Fruit fly (Drosophila melanogaster) whole organism, embryonic: ENCODE measurements around the gene CG10222.

Experiments used
- Abd-B ChIP-seq: fragments of 200-800 bp; sonication (Bioruptor generic); optimal IDR thresholded peaks from 2 replicates; lab custom pipeline; 2018; ENCODE audit warnings: missing biosample characterization, mild to moderate bottlenecking, missing genetic modification characterization, moderate library complexity
- Aef1 ChIP-seq: fragments of 200-800 bp; sonication (Bioruptor generic); IDR thresholded peaks from 3 replicates; pipeline ENCODE4 v1.3.6; 2022; ENCODE audit warnings: missing biosample characterization, missing genetic modification characterization
- CG17829 ChIP-seq: fragments of 200-800 bp; optimal IDR thresholded peaks from 2 replicates; lab custom pipeline; 2019; ENCODE audit warnings: missing biosample characterization, mild to moderate bottlenecking, missing genetic modification characterization, moderate library complexity
- CG17912 ChIP-seq: fragments of 200-800 bp; sonication (Bioruptor generic); optimal IDR thresholded peaks from 2 replicates; lab custom pipeline; 2018; ENCODE audit warnings: missing biosample characterization, mild to moderate bottlenecking, missing genetic modification characterization
- CG2875 ChIP-seq: fragments of 200-800 bp; sonication (Bioruptor generic); optimal IDR thresholded peaks from 2 replicates; lab custom pipeline; 2017; ENCODE audit warnings: missing biosample characterization, mild to moderate bottlenecking, missing genetic modification characterization, missing genetic modification reagents
- CG2889 ChIP-seq: fragments of 200-800 bp; sonication (Bioruptor generic); IDR thresholded peaks from 3 replicates; pipeline ENCODE4 v1.3.6; 2022; ENCODE audit warnings: missing biosample characterization, missing genetic modification characterization
- exex ChIP-seq: fragments of 200-800 bp; sonication (Bioruptor generic); optimal IDR thresholded peaks from 4 replicates; lab custom pipeline; 2018; ENCODE audit warnings: missing biosample characterization, mild to moderate bottlenecking, missing genetic modification characterization, moderate library complexity
- pfk ChIP-seq: fragments of 200-800 bp; sonication (Bioruptor generic); optimal IDR thresholded peaks from 2 replicates; lab custom pipeline; 2018; ENCODE audit warnings: missing biosample characterization, mild to moderate bottlenecking, missing genetic modification characterization, moderate library complexity
- pnt ChIP-seq: fragments of 200-800 bp; sonication (Bioruptor generic); optimal IDR thresholded peaks from 3 replicates; lab custom pipeline; 2016; ENCODE audit warnings: missing biosample characterization, missing genetic modification characterization
- tap ChIP-seq: fragments of 200-800 bp; optimal IDR thresholded peaks from 3 replicates; lab custom pipeline; 2019; ENCODE audit warnings: missing biosample characterization, mild to moderate bottlenecking, missing genetic modification characterization, moderate library complexity

dm6 chr3L:13420212-13420611 is 8.0 kb upstream of the CG10222 start:
- TF ChIP-seq CG2889 (no peak), pfk (GFP tag; lab: Kevin White, UChicago) (no peak), Aef1 (GFP tag; lab: Robert Waterston, UW) (no peak), CG17912 (GFP tag; lab: Kevin White, UChicago) (no peak), Abd-B (GFP tag; lab: Kevin White, UChicago) (no peak), exex (tag; lab: Kevin White, UChicago) (no peak), CG2875 (no peak), CG17829 (tag; lab: Kevin White, UChicago) (no peak), tap (no peak), pnt (GFP tag; lab: Kevin White, UChicago) (no peak)
